Fruit fly (Drosophila melanogaster): ENCODE results near the gene CG32295.

The CG32295 gene

dm6 chr3L:2485331-2486115 lies 41.2 kb downstream of the CG32295 start:
- no peak for TF ChIP-seq CG32121 (GFP tag; IDR thresholded peaks at IDR 0.05)

DNA sequence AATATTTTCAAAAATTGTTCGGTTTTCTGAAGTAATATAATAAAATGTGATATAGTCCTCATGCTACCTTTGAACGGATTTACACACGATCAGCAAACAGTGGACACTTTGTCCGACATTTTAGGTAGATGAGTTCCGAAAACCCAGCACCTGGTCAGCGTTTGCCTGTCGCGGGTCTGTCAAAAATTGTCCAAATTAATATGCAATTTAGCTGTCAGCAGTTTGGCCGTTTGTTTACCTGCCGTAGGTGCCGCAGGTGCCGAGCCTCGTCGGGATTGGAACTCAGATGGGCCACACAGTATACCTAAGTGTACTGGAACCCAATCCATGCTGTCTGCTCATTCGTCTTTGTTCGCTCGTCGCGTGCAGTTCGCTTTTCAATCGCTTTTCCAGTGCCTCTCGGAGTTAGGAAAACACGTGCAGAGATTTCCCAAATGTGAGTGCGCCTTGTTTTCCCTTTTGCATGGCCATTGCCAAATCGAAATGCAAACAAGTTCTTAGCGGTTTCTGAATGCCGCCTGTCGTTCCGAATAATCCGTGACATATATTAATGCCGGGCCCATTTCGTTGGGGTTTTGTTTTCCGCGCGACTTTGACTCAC lies 43.7 kb downstream of the CG32295 start:
- no peak for TF ChIP-seq CG9948 (tag; optimal IDR thresholded peaks at IDR 0.05)
- no peak for TF ChIP-seq D1 (tag; optimal IDR thresholded peaks at IDR 0.05)
- no peak for TF ChIP-seq gl (tag; optimal IDR thresholded peaks at IDR 0.05)
- TF ChIP-seq CG14655 (GFP tag; optimal IDR thresholded peaks at IDR 0.05) = no peak
- TF ChIP-seq rn (GFP tag; IDR thresholded peaks at IDR 0.05) = no peak
- TF ChIP-seq CG32121 (GFP tag; IDR thresholded peaks at IDR 0.05) = no peak
- TF ChIP-seq fd96Ca (GFP tag; IDR thresholded peaks at IDR 0.05) = no peak
- no peak for TF ChIP-seq CG34367 (tag; optimal IDR thresholded peaks at IDR 0.05)
- no peak for TF ChIP-seq CG4496 (GFP tag; IDR thresholded peaks at IDR 0.05)
- TF ChIP-seq CG17806 (tag; optimal IDR thresholded peaks at IDR 0.05) = no peak
- no peak for TF ChIP-seq Pif1B (GFP tag; optimal IDR thresholded peaks at IDR 0.05)
- no peak for TF ChIP-seq CG13204 (GFP tag; optimal IDR thresholded peaks at IDR 0.05)
- no peak for TF ChIP-seq CG8159 (tag; optimal IDR thresholded peaks at IDR 0.05)
- TF ChIP-seq Pif1A (GFP tag; optimal IDR thresholded peaks at IDR 0.05) = no peak

- TF ChIP-seq CG12605 (GFP tag; IDR thresholded peaks at IDR 0.05) = no peak
- TF ChIP-seq rn (GFP tag; IDR thresholded peaks at IDR 0.05) = peak; percentile 51; the same call in 1 of the 2 replicates
- TF ChIP-seq CG17806 (tag; optimal IDR thresholded peaks at IDR 0.05) = peak; percentile 50
- peak; percentile 49; the same call in 2 of the 3 replicates for TF ChIP-seq CG4496 (GFP tag; IDR thresholded peaks at IDR 0.05)
- peak; percentile 64 for TF ChIP-seq Pif1B (GFP tag; optimal IDR thresholded peaks at IDR 0.05)
- TF ChIP-seq CG8159 (tag; optimal IDR thresholded peaks at IDR 0.05) = peak; percentile 48
- TF ChIP-seq gl (tag; optimal IDR thresholded peaks at IDR 0.05) = no peak
- TF ChIP-seq CG15710 (tag; optimal IDR thresholded peaks at IDR 0.05) = peak; percentile 28
- TF ChIP-seq CG32121 (GFP tag; IDR thresholded peaks at IDR 0.05) = peak; percentile 26; the same call in 1 of the 2 replicates
- no peak for TF ChIP-seq D1 (tag; optimal IDR thresholded peaks at IDR 0.05)
- peak; percentile 29 for TF ChIP-seq CG9948 (tag; optimal IDR thresholded peaks at IDR 0.05)
- no peak for TF ChIP-seq Snoo (tag; optimal IDR thresholded peaks at IDR 0.05)
- TF ChIP-seq CG10348 (GFP tag; IDR thresholded peaks at IDR 0.05) = no peak
- peak; percentile 25 for TF ChIP-seq CG14655 (GFP tag; optimal IDR thresholded peaks at IDR 0.05)
- no peak for TF ChIP-seq EcR (GFP tag; optimal IDR thresholded peaks at IDR 0.05)
- TF ChIP-seq CG8301 (tag; optimal IDR thresholded peaks at IDR 0.05) = peak; percentile 18
- TF ChIP-seq CG13204 (GFP tag; optimal IDR thresholded peaks at IDR 0.05) = no peak
- peak; percentile 52 for TF ChIP-seq Pif1A (GFP tag; optimal IDR thresholded peaks at IDR 0.05)
- peak; percentile 38; the same call in 1 of the 2 replicates for TF ChIP-seq Ets98B (GFP tag; IDR thresholded peaks at IDR 0.05)
- peak; percentile 56; the same call in 1 of the 3 replicates for TF ChIP-seq fd96Ca (GFP tag; IDR thresholded peaks at IDR 0.05)
- TF ChIP-seq CG34367 (tag; optimal IDR thresholded peaks at IDR 0.05) = no peak
Observed at dm6 chr3L:2481470-2481869, 45.3 kb downstream of the CG32295 start.

- TF ChIP-seq fd96Ca (GFP tag; IDR thresholded peaks at IDR 0.05) (no peak), CG9948 (tag; optimal IDR thresholded peaks at IDR 0.05) (no peak), CG32121 (GFP tag; IDR thresholded peaks at IDR 0.05) (no peak), CG8159 (tag; optimal IDR thresholded peaks at IDR 0.05) (no peak), Snoo (tag; optimal IDR thresholded peaks at IDR 0.05) (no peak), CG12605 (GFP tag; IDR thresholded peaks at IDR 0.05) (no peak), CG13204 (GFP tag; optimal IDR thresholded peaks at IDR 0.05) (no peak), gl (tag; optimal IDR thresholded peaks at IDR 0.05) (no peak), CG8301 (tag; optimal IDR thresholded peaks at IDR 0.05) (no peak), CG15710 (tag; optimal IDR thresholded peaks at IDR 0.05) (no peak), Pif1B (GFP tag; optimal IDR thresholded peaks at IDR 0.05) (no peak), Ets98B (GFP tag; IDR thresholded peaks at IDR 0.05) (no peak), CG34367 (tag; optimal IDR thresholded peaks at IDR 0.05) (no peak), Pif1A (GFP tag; optimal IDR thresholded peaks at IDR 0.05) (no peak), CG17806 (tag; optimal IDR thresholded peaks at IDR 0.05) (no peak), CG10348 (GFP tag; IDR thresholded peaks at IDR 0.05) (no peak)
Observed at dm6 chr3L:2480470-2480869, 46.3 kb downstream of the CG32295 start.

dm6 chr3L:2479250-2479649 lies 47.5 kb downstream of the CG32295 start:
- TF ChIP-seq CG9948 (tag; optimal IDR thresholded peaks at IDR 0.05) (peak; percentile 88), Pif1B (GFP tag; optimal IDR thresholded peaks at IDR 0.05) (peak; percentile 71), Snoo (tag; optimal IDR thresholded peaks at IDR 0.05) (peak; percentile 75), CG12605 (GFP tag; IDR thresholded peaks at IDR 0.05) (peak; percentile 67), CG14655 (GFP tag; optimal IDR thresholded peaks at IDR 0.05) (peak; percentile 89), Ets98B (GFP tag; IDR thresholded peaks at IDR 0.05) (peak; percentile 29), gl (tag; optimal IDR thresholded peaks at IDR 0.05) (peak; percentile 84), Pif1A (GFP tag; optimal IDR thresholded peaks at IDR 0.05) (peak; percentile 84), CG15710 (tag; optimal IDR thresholded peaks at IDR 0.05) (peak; percentile 94), fd96Ca (GFP tag; IDR thresholded peaks at IDR 0.05) (no peak), CG32121 (GFP tag; IDR thresholded peaks at IDR 0.05) (peak; percentile 53; the same call in 1 of the 2 replicates), CG10348 (GFP tag; IDR thresholded peaks at IDR 0.05) (no peak), CG4496 (GFP tag; IDR thresholded peaks at IDR 0.05) (peak; percentile 74; the same call in 2 of the 3 replicates), EcR (GFP tag; optimal IDR thresholded peaks at IDR 0.05) (peak; percentile 100), CG17806 (tag; optimal IDR thresholded peaks at IDR 0.05) (peak; percentile 95), CG13204 (GFP tag; optimal IDR thresholded peaks at IDR 0.05) (peak; percentile 74), rn (GFP tag; IDR thresholded peaks at IDR 0.05) (peak; percentile 20; the same call in 1 of the 2 replicates), CG8159 (tag; optimal IDR thresholded peaks at IDR 0.05) (peak; percentile 97), CG34367 (tag; optimal IDR thresholded peaks at IDR 0.05) (peak; percentile 84), CG8301 (tag; optimal IDR thresholded peaks at IDR 0.05) (peak; percentile 81), D1 (tag; optimal IDR thresholded peaks at IDR 0.05) (peak; percentile 88)
